Fruit fly (Drosophila melanogaster) whole organism, prepupa: ENCODE data around the gene shop.

Experiments used
- Blimp-1 ChIP-seq: fragments of 200-800 bp; sonication (Bioruptor generic); optimal IDR thresholded peaks from 3 replicates; lab custom pipeline; 2017; ENCODE audit warnings: missing biosample characterization, missing genetic modification characterization, mild to moderate bottlenecking, moderate library complexity, missing genetic modification reagents
- CG10631 ChIP-seq: fragments of 200-800 bp; sonication (Bioruptor generic); optimal IDR thresholded peaks from 2 replicates; lab custom pipeline; 2016; ENCODE audit warnings: missing biosample characterization, missing genetic modification characterization
- CG10669 ChIP-seq: fragments of 200-800 bp; sonication (Bioruptor generic); optimal IDR thresholded peaks from 3 replicates; lab custom pipeline; 2018; ENCODE audit warnings: missing biosample characterization, mild to moderate bottlenecking, missing genetic modification characterization, moderate library complexity
- CG11294 ChIP-seq: fragments of 200-800 bp; sonication (Bioruptor generic); IDR thresholded peaks from 2 replicates; pipeline ENCODE4 v1.3.6; 2022; ENCODE audit warnings: missing biosample characterization, missing genetic modification characterization
- CG11762 ChIP-seq: fragments of 200-800 bp; sonication (Bioruptor generic); optimal IDR thresholded peaks from 3 replicates; lab custom pipeline; 2016; ENCODE audit warnings: missing biosample characterization, missing genetic modification characterization; ENCODE audit not compliant: insufficient read depth
- CG15336 ChIP-seq: fragments of 200-800 bp; sonication (Bioruptor generic); IDR thresholded peaks from 2 replicates; pipeline ENCODE4 v1.3.6; 2022; ENCODE audit warnings: missing biosample characterization, missing genetic modification characterization
- CG1621 ChIP-seq: fragments of 200-800 bp; sonication (Bioruptor generic); optimal IDR thresholded peaks from 3 replicates; lab custom pipeline; 2018; ENCODE audit warnings: missing biosample characterization, mild to moderate bottlenecking, missing genetic modification characterization
- CG16779 ChIP-seq: fragments of 200-800 bp; sonication (Bioruptor generic); optimal IDR thresholded peaks from 3 replicates; lab custom pipeline; 2017; ENCODE audit warnings: missing biosample characterization, mild to moderate bottlenecking, missing genetic modification characterization
- CG3032 ChIP-seq: fragments of 200-800 bp; optimal IDR thresholded peaks from 2 replicates; lab custom pipeline; 2019; ENCODE audit warnings: missing biosample characterization, mild to moderate bottlenecking, missing genetic modification characterization, moderate library complexity
- CG31627 ChIP-seq: fragments of 200-800 bp; sonication (Bioruptor generic); optimal IDR thresholded peaks from 3 replicates; lab custom pipeline; 2016; ENCODE audit warnings: missing biosample characterization, missing genetic modification characterization
- CG32006 ChIP-seq: fragments of 200-800 bp; sonication (Bioruptor generic); optimal IDR thresholded peaks from 3 replicates; lab custom pipeline; 2017; ENCODE audit warnings: missing biosample characterization, mild to moderate bottlenecking, missing genetic modification characterization
- CG34406 ChIP-seq: fragments of 200-800 bp; sonication (Bioruptor generic); optimal IDR thresholded peaks from 3 replicates; lab custom pipeline; 2016; ENCODE audit warnings: missing biosample characterization, missing genetic modification characterization
- CG3919 ChIP-seq: fragments of 200-800 bp; sonication (Bioruptor generic); optimal IDR thresholded peaks from 3 replicates; lab custom pipeline; 2016; ENCODE audit warnings: missing biosample characterization, missing genetic modification characterization
- CG4318 ChIP-seq: fragments of 200-800 bp; sonication (Bioruptor generic); optimal IDR thresholded peaks from 3 replicates; lab custom pipeline; 2017; ENCODE audit warnings: missing biosample characterization, mild to moderate bottlenecking, missing genetic modification characterization
- CG6163 ChIP-seq: fragments of 200-800 bp; sonication (Bioruptor generic); IDR thresholded peaks from 3 replicates; pipeline ENCODE4 v1.3.6; 2022; ENCODE audit warnings: missing biosample characterization, missing genetic modification characterization
- CG6276 ChIP-seq: fragments of 200-800 bp; sonication (Bioruptor generic); optimal IDR thresholded peaks from 2 replicates; lab custom pipeline; 2017; ENCODE audit warnings: missing biosample characterization, mild to moderate bottlenecking, missing genetic modification characterization
- CG6808 ChIP-seq: fragments of 200-800 bp; sonication (Bioruptor generic); optimal IDR thresholded peaks from 3 replicates; lab custom pipeline; 2017; ENCODE audit warnings: missing biosample characterization, missing genetic modification characterization, mild to moderate bottlenecking, moderate library complexity, missing genetic modification reagents
- CG7368 ChIP-seq: fragments of 200-800 bp; sonication (Bioruptor generic); optimal IDR thresholded peaks from 3 replicates; lab custom pipeline; 2016; ENCODE audit warnings: missing biosample characterization, missing genetic modification characterization
- CG8119 ChIP-seq: fragments of 200-800 bp; sonication (Bioruptor generic); IDR thresholded peaks from 3 replicates; pipeline ENCODE4 v1.3.6; 2022; ENCODE audit warnings: missing biosample characterization, missing genetic modification characterization
- CG8319 ChIP-seq: fragments of 200-800 bp; sonication (Bioruptor generic); optimal IDR thresholded peaks from 3 replicates; lab custom pipeline; 2016; ENCODE audit warnings: missing biosample characterization, missing genetic modification characterization
- CG8632 ChIP-seq: fragments of 200-800 bp; sonication (Bioruptor generic); optimal IDR thresholded peaks from 3 replicates; lab custom pipeline; 2016; ENCODE audit warnings: missing biosample characterization, missing genetic modification characterization
- CG9139 ChIP-seq: fragments of 200-800 bp; sonication (Bioruptor generic); optimal IDR thresholded peaks from 3 replicates; lab custom pipeline; 2017; ENCODE audit warnings: missing biosample characterization, mild to moderate bottlenecking, missing genetic modification characterization
- Eip78C ChIP-seq: fragments of 200-800 bp; sonication (Bioruptor generic); peaks from one replicate; lab custom pipeline; 2016; ENCODE audit warnings: missing biosample characterization, missing genetic modification characterization
- Eip93F ChIP-seq: fragments of 200-800 bp; sonication (Bioruptor generic); optimal IDR thresholded peaks from 2 replicates; lab custom pipeline; 2016; ENCODE audit warnings: missing biosample characterization, mild to moderate bottlenecking, missing genetic modification characterization
- Ets21C ChIP-seq: fragments of 200-800 bp; sonication (Bioruptor generic); optimal IDR thresholded peaks from 3 replicates; lab custom pipeline; 2016; ENCODE audit warnings: missing biosample characterization, missing genetic modification characterization
- Ets96B ChIP-seq: fragments of 200-800 bp; optimal IDR thresholded peaks from 2 replicates; lab custom pipeline; 2019; ENCODE audit warnings: missing biosample characterization, mild to moderate bottlenecking, missing genetic modification characterization, moderate library complexity
- Gug ChIP-seq: fragments of 200-800 bp; sonication (Bioruptor generic); IDR thresholded peaks from 2 replicates; pipeline ENCODE4 v1.3.6; 2022; ENCODE audit warnings: missing biosample characterization, missing genetic modification characterization
- Hr38 ChIP-seq: sonication (Bioruptor generic); optimal IDR thresholded peaks from 2 replicates; lab custom pipeline; 2016; ENCODE audit warnings: missing biosample characterization, missing genetic modification characterization
- Hr39 ChIP-seq: fragments of 200-800 bp; sonication (Bioruptor generic); optimal IDR thresholded peaks from 2 replicates; lab custom pipeline; 2016; ENCODE audit warnings: missing biosample characterization, missing genetic modification characterization
- Hr4 ChIP-seq: fragments of 200-800 bp; sonication (Bioruptor generic); optimal IDR thresholded peaks from 3 replicates; lab custom pipeline; 2016; ENCODE audit warnings: missing biosample characterization, missing genetic modification characterization
- Lpt ChIP-seq: fragments of 200-800 bp; sonication (Bioruptor generic); optimal IDR thresholded peaks from 3 replicates; lab custom pipeline; 2016; ENCODE audit warnings: missing biosample characterization, missing genetic modification characterization
- Met ChIP-seq: fragments of 200-800 bp; sonication (Bioruptor generic); optimal IDR thresholded peaks from 3 replicates; lab custom pipeline; 2016; ENCODE audit warnings: missing biosample characterization, missing genetic modification characterization
- OdsH ChIP-seq: fragments of 200-800 bp; sonication (Bioruptor generic); optimal IDR thresholded peaks from 3 replicates; lab custom pipeline; 2016; ENCODE audit warnings: missing biosample characterization, missing genetic modification characterization
- Smox ChIP-seq: fragments of 200-800 bp; sonication (Bioruptor generic); optimal IDR thresholded peaks from 3 replicates; lab custom pipeline; 2016; ENCODE audit warnings: missing biosample characterization, missing genetic modification characterization
- Sox102F ChIP-seq: fragments of 200-800 bp; sonication (Bioruptor generic); optimal IDR thresholded peaks from 2 replicates; lab custom pipeline; 2016; ENCODE audit warnings: missing biosample characterization, mild to moderate bottlenecking, missing genetic modification characterization
- Sox14 ChIP-seq: fragments of 200-800 bp; sonication (Bioruptor generic); optimal IDR thresholded peaks from 3 replicates; lab custom pipeline; 2016; ENCODE audit warnings: missing biosample characterization, missing genetic modification characterization
- Sox15 ChIP-seq: fragments of 200-800 bp; sonication (Bioruptor generic); optimal IDR thresholded peaks from 3 replicates; lab custom pipeline; 2016; ENCODE audit warnings: missing biosample characterization, missing genetic modification characterization
- achi ChIP-seq: fragments of 200-800 bp; sonication (Bioruptor generic); optimal IDR thresholded peaks from 3 replicates; lab custom pipeline; 2016; ENCODE audit warnings: missing biosample characterization, missing genetic modification characterization
- cyc ChIP-seq: fragments of 200-800 bp; sonication (Bioruptor generic); optimal IDR thresholded peaks from 3 replicates; lab custom pipeline; 2016; ENCODE audit warnings: missing biosample characterization, missing genetic modification characterization
- dsx ChIP-seq: fragments of 200-800 bp; optimal IDR thresholded peaks from 3 replicates; lab custom pipeline; 2019; ENCODE audit warnings: missing biosample characterization, mild to moderate bottlenecking, missing genetic modification characterization, moderate library complexity; ENCODE audit not compliant: poor library complexity, severe bottlenecking
- eg ChIP-seq: fragments of 200-800 bp; sonication (Bioruptor generic); IDR thresholded peaks from 3 replicates; pipeline ENCODE4 v1.3.6; 2022; ENCODE audit warnings: missing biosample characterization, missing genetic modification characterization
- esn ChIP-seq: fragments of 200-800 bp; sonication (Bioruptor generic); optimal IDR thresholded peaks from 2 replicates; lab custom pipeline; 2016; ENCODE audit warnings: missing biosample characterization, mild to moderate bottlenecking, missing genetic modification characterization, moderate library complexity
- fd59A ChIP-seq: fragments of 200-800 bp; sonication (Bioruptor generic); optimal IDR thresholded peaks from 2 replicates; lab custom pipeline; 2017; ENCODE audit warnings: missing biosample characterization, mild to moderate bottlenecking, missing genetic modification characterization, missing genetic modification reagents
- fd85E ChIP-seq: fragments of 200-800 bp; sonication (Bioruptor generic); optimal IDR thresholded peaks from 3 replicates; lab custom pipeline; 2016; ENCODE audit warnings: missing biosample characterization, missing genetic modification characterization
- fkh ChIP-seq: fragments of 200-800 bp; sonication (Bioruptor generic); optimal IDR thresholded peaks from 3 replicates; lab custom pipeline; 2017; ENCODE audit warnings: missing biosample characterization, mild to moderate bottlenecking, missing genetic modification characterization, moderate library complexity
- lz ChIP-seq: fragments of 200-800 bp; sonication (Bioruptor generic); optimal IDR thresholded peaks from 3 replicates; lab custom pipeline; 2016; ENCODE audit warnings: missing biosample characterization, missing genetic modification characterization
- net ChIP-seq: fragments of 200-800 bp; sonication (Bioruptor generic); optimal IDR thresholded peaks from 3 replicates; lab custom pipeline; 2016; ENCODE audit warnings: missing biosample characterization, missing genetic modification characterization
- pdm3 ChIP-seq: fragments of 200-800 bp; sonication (Bioruptor generic); optimal IDR thresholded peaks from 3 replicates; lab custom pipeline; 2016; ENCODE audit warnings: missing biosample characterization, missing genetic modification characterization
- spab ChIP-seq: fragments of 200-800 bp; sonication (Bioruptor generic); optimal IDR thresholded peaks from 2 replicates; lab custom pipeline; 2017; ENCODE audit warnings: missing biosample characterization, mild to moderate bottlenecking, missing genetic modification characterization, missing genetic modification reagents
- ss ChIP-seq, 2 experiments: fragments of 200-800 bp; sonication (Bioruptor generic); optimal IDR thresholded peaks; 2 replicates in 1 of 2; 3 replicates in 1 of 2; lab custom pipeline; 2017 to 2018; ENCODE audit warnings: mild to moderate bottlenecking in 2 of 2, missing biosample characterization in 2 of 2, missing genetic modification characterization in 2 of 2, moderate library complexity in 1 of 2
- svp ChIP-seq: fragments of 200-800 bp; sonication (Bioruptor generic); peaks from one replicate; lab custom pipeline; 2016; ENCODE audit warnings: missing biosample characterization, missing genetic modification characterization
- topi ChIP-seq: fragments of 200-800 bp; sonication (Bioruptor generic); optimal IDR thresholded peaks from 3 replicates; lab custom pipeline; 2016; ENCODE audit warnings: missing biosample characterization, missing genetic modification characterization
- vri ChIP-seq: fragments of 200-800 bp; sonication (Bioruptor generic); optimal IDR thresholded peaks from 3 replicates; lab custom pipeline; 2016; ENCODE audit warnings: missing biosample characterization, mild to moderate bottlenecking, missing genetic modification characterization

shop gene

dm6 chrX:18836315-18836714, 12.1 kb downstream of the shop start:
- no peak for TF ChIP-seq CG34406 (GFP tag; lab: Kevin White, UChicago)
- no peak for TF ChIP-seq Sox15 (GFP tag; lab: Kevin White, UChicago)
- TF ChIP-seq CG9139 (GFP tag; lab: Kevin White, UChicago) = no peak
- TF ChIP-seq ss (GFP tag; optimal IDR thresholded peaks at IDR 0.05; lab: Kevin White, UChicago) = peak; percentile 56 to 62
- peak; percentile 12 for TF ChIP-seq spab (GFP tag; lab: Kevin White, UChicago)
- TF ChIP-seq CG7368 (GFP tag; lab: Kevin White, UChicago) = no peak
- no peak for TF ChIP-seq fd85E (GFP tag; lab: Kevin White, UChicago)
- TF ChIP-seq fd59A (GFP tag; lab: Kevin White, UChicago) = no peak
- no peak for TF ChIP-seq CG15336 (GFP tag; lab: Robert Waterston, UW)
- TF ChIP-seq dsx (GFP tag; lab: Kevin White, UChicago) = peak; percentile 22
- TF ChIP-seq CG10631 (GFP tag; lab: Kevin White, UChicago) = no peak
- peak; percentile 5 for TF ChIP-seq OdsH (GFP tag; lab: Kevin White, UChicago)
- TF ChIP-seq CG32006 (GFP tag; lab: Kevin White, UChicago) = no peak
- TF ChIP-seq CG6808 (GFP tag; lab: Kevin White, UChicago) = peak; percentile 45
- TF ChIP-seq CG16779 (tag; lab: Kevin White, UChicago) = peak; percentile 30
- no peak for TF ChIP-seq pdm3
- no peak for TF ChIP-seq cyc (GFP tag; lab: Kevin White, UChicago)
- TF ChIP-seq eg (GFP tag; lab: Robert Waterston, UW) = peak; percentile 43; the same call in 1 of the 3 replicates
- peak; percentile 34 for TF ChIP-seq CG1621 (tag; lab: Kevin White, UChicago)
- peak; percentile 30 for TF ChIP-seq Ets96B
- peak; percentile 11 for TF ChIP-seq CG10669
- TF ChIP-seq Gug (GFP tag; lab: Robert Waterston, UW) = 0 out of 2 replicates have a peak, but pooled peaks have one; percentile 12
- TF ChIP-seq CG11294 (GFP tag; lab: Robert Waterston, UW) = no peak
- TF ChIP-seq Ets21C (GFP tag; lab: Kevin White, UChicago) = no peak
- TF ChIP-seq achi = no peak
- TF ChIP-seq svp = peak; percentile 44
- no peak for TF ChIP-seq Blimp-1 (GFP tag; lab: Kevin White, UChicago)
- no peak for TF ChIP-seq Lpt (GFP tag; lab: Kevin White, UChicago)
- peak; percentile 49 for TF ChIP-seq Eip78C (GFP tag; lab: Kevin White, UChicago)
- TF ChIP-seq Hr4 (GFP tag; lab: Kevin White, UChicago) = no peak
- no peak for TF ChIP-seq CG8319 (GFP tag; lab: Kevin White, UChicago)
- 0 out of 3 replicates have a peak, but pooled peaks have one; percentile 14 for TF ChIP-seq CG8119 (GFP tag; lab: Robert Waterston, UW)
- TF ChIP-seq vri = no peak
- TF ChIP-seq Hr39 = no peak
- TF ChIP-seq Hr38 (GFP tag; lab: Kevin White, UChicago) = no peak
- TF ChIP-seq Sox102F (GFP tag; lab: Kevin White, UChicago) = no peak
- no peak for TF ChIP-seq Met (GFP tag; lab: Kevin White, UChicago)
- TF ChIP-seq CG4318 (GFP tag; lab: Kevin White, UChicago) = no peak
- TF ChIP-seq lz (GFP tag; lab: Kevin White, UChicago) = no peak
- no peak for TF ChIP-seq CG6163 (GFP tag; lab: Robert Waterston, UW)
- TF ChIP-seq Eip93F (GFP tag; lab: Kevin White, UChicago) = no peak
- no peak for TF ChIP-seq esn (GFP tag; lab: Kevin White, UChicago)
- TF ChIP-seq CG3919 (GFP tag; lab: Kevin White, UChicago) = no peak
- TF ChIP-seq CG31627 (GFP tag; lab: Kevin White, UChicago) = no peak
- no peak for TF ChIP-seq net (GFP tag; lab: Kevin White, UChicago)
- TF ChIP-seq Smox (GFP tag; lab: Kevin White, UChicago) = no peak
- TF ChIP-seq CG3032 (tag; lab: Kevin White, UChicago) = peak; percentile 19
- TF ChIP-seq Sox14 (GFP tag; lab: Kevin White, UChicago) = peak; percentile 12
- no peak for TF ChIP-seq CG11762 (GFP tag; lab: Kevin White, UChicago)
- no peak for TF ChIP-seq CG8632 (GFP tag; lab: Kevin White, UChicago)
- TF ChIP-seq fkh (GFP tag; lab: Kevin White, UChicago) = no peak
- TF ChIP-seq topi (GFP tag; lab: Kevin White, UChicago) = no peak
- TF ChIP-seq CG6276 (GFP tag; lab: Kevin White, UChicago) = no peak
